Worm (Caenorhabditis elegans) whole organism, L1 larva: Measurements from ENCODE around the gene rpn-1.
A peak's percentile ranks its signal among the peaks of the same experiment; 100 is the strongest.

ENCODE experiments used
- C04F5.9 ChIP-seq: sonication (generic microtip); optimal IDR thresholded peaks from 2 replicates; lab custom pipeline; 2016; ENCODE audit warnings: missing genetic modification characterization, missing compliant biosample characterization
- C16A3.4 ChIP-seq: fragments of 150-350 bp; optimal IDR thresholded peaks from 2 replicates; lab custom pipeline; 2014; ENCODE audit warnings: missing biosample characterization, missing genetic modification characterization
- Y116A8C.19 ChIP-seq: sonication (generic microtip); optimal IDR thresholded peaks from 2 replicates; lab custom pipeline; 2016; ENCODE audit warnings: missing compliant biosample characterization, missing genetic modification characterization, borderline replicate concordance
- alr-1 ChIP-seq: fragments of 200-800 bp; sonication (Bioruptor generic); optimal IDR thresholded peaks from 2 replicates; lab custom pipeline; 2018; ENCODE audit warnings: borderline replicate concordance, mild to moderate bottlenecking, missing genetic modification characterization, missing compliant biosample characterization
- aly-2 ChIP-seq: fragments of 150-350 bp; optimal IDR thresholded peaks from 2 replicates; lab custom pipeline; 2014; ENCODE audit warnings: missing biosample characterization, missing genetic modification characterization
- ama-1 ChIP-seq: fragments of 150-350 bp; optimal IDR thresholded peaks from 2 replicates; lab custom pipeline; 2014
- blmp-1 ChIP-seq: fragments of 150-350 bp; optimal IDR thresholded peaks from 2 replicates; lab custom pipeline; 2014; ENCODE audit warnings: missing biosample characterization, missing genetic modification characterization
- ceh-63 ChIP-seq: fragments of 200-800 bp; sonication (Bioruptor generic); optimal IDR thresholded peaks from 2 replicates; lab custom pipeline; 2018; ENCODE audit warnings: mild to moderate bottlenecking, missing genetic modification characterization, missing compliant biosample characterization
- ceh-8 ChIP-seq: fragments of 200-800 bp; sonication (Bioruptor generic); optimal IDR thresholded peaks from 2 replicates; lab custom pipeline; 2018; ENCODE audit warnings: mild to moderate bottlenecking, missing genetic modification characterization, moderate library complexity, missing compliant biosample characterization
- ceh-82 ChIP-seq, 3 experiments: fragments of 150-350 bp in 1 of 3; sonication (generic microtip) in 2 of 3; optimal IDR thresholded peaks; 2 replicates each; lab custom pipeline; 2014 to 2017; ENCODE audit warnings: missing biosample characterization in 3 of 3, missing genetic modification characterization in 3 of 3
- ceh-88 ChIP-seq: fragments of 200-800 bp; sonication (Bioruptor generic); IDR thresholded peaks from 2 replicates; pipeline ENCODE4 v1.3.6; 2022; ENCODE audit warnings: missing genetic modification characterization, missing compliant biosample characterization
- ces-1 ChIP-seq: fragments of 150-350 bp; optimal IDR thresholded peaks from 2 replicates; lab custom pipeline; 2014; ENCODE audit warnings: missing biosample characterization, missing genetic modification reagents, missing genetic modification characterization
- efl-1 ChIP-seq, 4 experiments: fragments of 150-350 bp; optimal IDR thresholded peaks in 3 of 4; peaks in 1 of 4; 1 replicate in 1 of 4; 2 replicates in 3 of 4; lab custom pipeline; 2014; ENCODE audit warnings: missing biosample characterization in 2 of 4, missing genetic modification characterization in 2 of 4, missing genetic modification reagents in 2 of 4
- efl-3 ChIP-seq: fragments of 200-800 bp; sonication (Bioruptor generic); optimal IDR thresholded peaks from 2 replicates; lab custom pipeline; 2018; ENCODE audit warnings: mild to moderate bottlenecking, missing genetic modification characterization, missing compliant biosample characterization
- elt-3 ChIP-seq, 6 experiments: fragments of 150-350 bp in 1 of 6; sonication (generic microtip); optimal IDR thresholded peaks; 2 replicates each; lab custom pipeline; 2017 to 2018; ENCODE audit warnings: missing biosample characterization in 6 of 6, missing genetic modification characterization in 6 of 6, inconsistent platforms in 1 of 6
- ets-5 ChIP-seq: fragments of 200-800 bp; sonication (Bioruptor generic); IDR thresholded peaks from 2 replicates; pipeline ENCODE4 v1.3.6; 2022; ENCODE audit warnings: missing genetic modification characterization, missing compliant biosample characterization
- fkh-10 ChIP-seq: sonication (generic microtip); optimal IDR thresholded peaks from 2 replicates; lab custom pipeline; 2017; ENCODE audit warnings: missing biosample characterization, missing genetic modification reagents, missing genetic modification characterization
- fos-1 ChIP-seq: fragments of 150-350 bp; optimal IDR thresholded peaks from 2 replicates; lab custom pipeline; 2014; ENCODE audit warnings: missing biosample characterization, missing genetic modification characterization
- isw-1 ChIP-seq: fragments of 200-800 bp; sonication (Bioruptor generic); IDR thresholded peaks from 2 replicates; pipeline ENCODE4 v1.3.6; 2022; ENCODE audit warnings: missing genetic modification characterization, missing compliant biosample characterization
- jun-1 ChIP-seq: fragments of 150-350 bp; optimal IDR thresholded peaks from 2 replicates; lab custom pipeline; 2014; ENCODE audit warnings: missing biosample characterization, missing genetic modification reagents, missing genetic modification characterization
- lin-13 ChIP-seq: fragments of 150-350 bp; optimal IDR thresholded peaks from 2 replicates; lab custom pipeline; 2014; ENCODE audit warnings: missing biosample characterization, missing genetic modification reagents, missing genetic modification characterization
- lin-14 ChIP-seq: fragments of 200-800 bp; sonication (Bioruptor generic); optimal IDR thresholded peaks from 2 replicates; lab custom pipeline; 2018; ENCODE audit warnings: mild to moderate bottlenecking, missing genetic modification characterization, moderate library complexity, missing compliant biosample characterization
- lir-3 ChIP-seq: sonication (generic microtip); optimal IDR thresholded peaks from 2 replicates; lab custom pipeline; 2016; ENCODE audit warnings: mild to moderate bottlenecking, missing genetic modification characterization, moderate library complexity, missing compliant biosample characterization; ENCODE audit not compliant: poor library complexity
- lsy-2 ChIP-seq, 2 experiments: fragments of 150-350 bp; optimal IDR thresholded peaks; 2 replicates each; lab custom pipeline; 2014; ENCODE audit warnings: missing biosample characterization in 2 of 2, missing genetic modification characterization in 2 of 2
- mdl-1 ChIP-seq, 2 experiments: fragments of 150-350 bp; optimal IDR thresholded peaks; 2 replicates each; lab custom pipeline; 2014 to 2017; ENCODE audit warnings: missing biosample characterization in 2 of 2, missing genetic modification characterization in 2 of 2, inconsistent platforms in 1 of 2
- nhr-19 ChIP-seq: fragments of 200-800 bp; sonication (Bioruptor generic); conservative IDR thresholded peaks from 2 replicates; pipeline ENCODE4 v1.3.6; 2022; ENCODE audit warnings: missing genetic modification characterization, missing compliant biosample characterization
- nhr-28 ChIP-seq: fragments of 150-350 bp; optimal IDR thresholded peaks from 2 replicates; lab custom pipeline; 2014; ENCODE audit warnings: missing biosample characterization, missing genetic modification characterization
- nhr-76 ChIP-seq: sonication (generic microtip); optimal IDR thresholded peaks from 2 replicates; lab custom pipeline; 2017; ENCODE audit warnings: missing biosample characterization, missing genetic modification characterization
- nhr-77 ChIP-seq: fragments of 150-350 bp; optimal IDR thresholded peaks from 2 replicates; lab custom pipeline; 2014; ENCODE audit warnings: missing biosample characterization, missing genetic modification characterization
- nhr-85 ChIP-seq: sonication (generic microtip); peaks from one replicate; lab custom pipeline; 2016; ENCODE audit warnings: missing genetic modification characterization, inconsistent platforms, missing compliant biosample characterization
- pag-3 ChIP-seq: sonication (generic microtip); optimal IDR thresholded peaks from 2 replicates; lab custom pipeline; 2017; ENCODE audit warnings: missing genetic modification characterization, mild to moderate bottlenecking, missing compliant biosample characterization, antibody characterized with exemption, borderline replicate concordance; ENCODE audit not compliant: insufficient read depth
- pqm-1 ChIP-seq: sonication (generic microtip); optimal IDR thresholded peaks from 3 replicates; lab custom pipeline; 2017; ENCODE audit warnings: missing biosample characterization, missing genetic modification characterization
- snu-23 ChIP-seq: sonication (generic microtip); optimal IDR thresholded peaks from 2 replicates; lab custom pipeline; 2016; ENCODE audit warnings: missing genetic modification characterization, missing compliant biosample characterization
- sptf-1 ChIP-seq: fragments of 150-350 bp; optimal IDR thresholded peaks from 2 replicates; lab custom pipeline; 2014; ENCODE audit warnings: missing biosample characterization, missing genetic modification characterization
- sup-37 ChIP-seq: fragments of 200-800 bp; sonication (Bioruptor generic); optimal IDR thresholded peaks from 2 replicates; lab custom pipeline; 2018; ENCODE audit warnings: mild to moderate bottlenecking, missing genetic modification characterization, missing compliant biosample characterization
- unc-62 ChIP-seq: fragments of 150-350 bp; optimal IDR thresholded peaks from 2 replicates; lab custom pipeline; 2014; ENCODE audit warnings: missing biosample characterization, missing genetic modification reagents, missing genetic modification characterization
- unc-86 ChIP-seq: sonication (generic microtip); optimal IDR thresholded peaks from 2 replicates; lab custom pipeline; 2016; ENCODE audit warnings: missing genetic modification characterization, missing compliant biosample characterization
- zag-1 ChIP-seq: fragments of 150-350 bp; optimal IDR thresholded peaks from 2 replicates; lab custom pipeline; 2014; ENCODE audit warnings: missing biosample characterization, missing genetic modification characterization
- zip-4 ChIP-seq: fragments of 200-800 bp; sonication (Bioruptor generic); optimal IDR thresholded peaks from 2 replicates; lab custom pipeline; 2018; ENCODE audit warnings: mild to moderate bottlenecking, missing genetic modification characterization, moderate library complexity, missing compliant biosample characterization

rpn-1 gene

DNA sequence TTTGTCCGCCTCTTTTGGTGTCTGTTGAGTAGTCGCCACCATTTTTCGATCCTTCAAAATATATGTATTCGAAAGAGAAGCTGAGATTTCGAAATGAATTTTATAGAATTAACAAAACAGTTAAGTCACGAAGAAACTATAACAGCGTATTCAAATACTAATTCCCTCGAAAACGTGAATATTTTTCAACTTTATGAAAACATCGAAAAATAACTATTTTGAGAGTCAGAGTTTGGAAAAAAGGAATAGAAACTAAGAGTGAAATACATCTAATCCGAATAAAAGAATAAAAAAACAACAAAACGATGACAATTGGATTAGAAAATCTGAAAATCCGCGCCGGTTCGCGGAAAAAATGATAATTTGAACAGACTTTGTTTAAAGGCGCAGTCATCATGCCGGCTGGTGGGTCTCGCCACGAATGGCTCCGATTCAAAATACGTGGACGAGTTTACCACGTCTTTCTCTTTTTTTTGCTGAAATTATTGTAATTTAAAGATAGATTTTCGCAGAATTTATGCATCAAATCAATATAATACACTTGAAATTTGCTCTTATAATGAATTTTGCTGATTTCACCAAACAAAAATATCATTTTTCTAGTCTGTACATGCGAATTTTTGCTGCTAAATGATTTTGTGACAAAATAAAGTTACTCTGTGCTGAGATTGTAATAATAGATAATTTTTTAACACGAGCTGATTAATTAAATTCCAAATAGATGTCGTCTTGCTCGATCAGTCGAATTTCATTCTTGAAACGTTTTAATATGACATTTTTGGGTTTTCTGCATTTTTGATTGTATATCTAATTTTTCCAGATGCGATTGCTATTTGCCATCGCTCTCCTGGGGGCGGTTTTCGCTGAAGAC, at the start of gene rpn-1, which contains the start of gene ribo-1 (continued):
- no peak for TF ChIP-seq nhr-77
- no peak for TF ChIP-seq pqm-1 (tag; lab: Kevin White, UChicago)
- no peak for TF ChIP-seq jun-1 (tag; lab: Kevin White, UChicago)
- TF ChIP-seq nhr-28 (tag; lab: Kevin White, UChicago): no peak
- no peak for TF ChIP-seq ceh-88
- TF ChIP-seq zag-1: no peak
- no peak for TF ChIP-seq lir-3 (tag; lab: Kevin White, UChicago)
- no peak for TF ChIP-seq pag-3 (tag; lab: Kevin White, UChicago)
- TF ChIP-seq C04F5.9 (tag; lab: Kevin White, UChicago): no peak
- TF ChIP-seq elt-3 (tag; optimal IDR thresholded peaks at IDR 0.05; lab: Kevin White, UChicago): no peak
- no peak for TF ChIP-seq ceh-82 (tag; optimal IDR thresholded peaks at IDR 0.05; lab: Kevin White, UChicago)
- no peak for TF ChIP-seq sptf-1 (tag; lab: Kevin White, UChicago)
- no peak for TF ChIP-seq zip-4 (GFP tag; lab: Kevin White, UChicago)
- no peak for TF ChIP-seq Y116A8C.19 (tag; lab: Kevin White, UChicago)
- no peak for TF ChIP-seq lin-13 (GFP tag; lab: Kevin White, UChicago)
- no peak for TF ChIP-seq ets-5 (GFP tag; lab: Robert Waterston, UW)
- TF ChIP-seq unc-62 (GFP tag; lab: Kevin White, UChicago): no peak
- no peak for TF ChIP-seq fos-1 (tag; lab: Kevin White, UChicago)
- no peak for TF ChIP-seq efl-3 (GFP tag; lab: Kevin White, UChicago)
- no peak for TF ChIP-seq C16A3.4 (tag; lab: Kevin White, UChicago)
- TF ChIP-seq nhr-85 (tag; lab: Kevin White, UChicago): no peak
- TF ChIP-seq isw-1 (GFP tag; lab: Robert Waterston, UW): peak; percentile 10; the same call in 1 of the 2 replicates
- TF ChIP-seq fkh-10 (GFP tag; lab: Kevin White, UChicago): no peak
- peak; percentile 48 to 53 for TF ChIP-seq efl-1 (optimal IDR thresholded peaks at IDR 0.05; lab: Kevin White, UChicago)
- peak; percentile 60 to 90 for TF ChIP-seq efl-1 (GFP tag; optimal IDR thresholded peaks at IDR 0.05 in 1 of 2; lab: Kevin White, UChicago)
- no peak for TF ChIP-seq ceh-63
- no peak for TF ChIP-seq ama-1 (lab: Kevin White, UChicago)
- TF ChIP-seq snu-23 (GFP tag; lab: Kevin White, UChicago): peak; percentile 40
- TF ChIP-seq nhr-76 (tag; lab: Kevin White, UChicago): no peak
- no peak for TF ChIP-seq sup-37
- no peak for TF ChIP-seq aly-2 (tag; lab: Kevin White, UChicago)
- no peak for TF ChIP-seq blmp-1 (tag; lab: Kevin White, UChicago)
- TF ChIP-seq nhr-19: no peak
- TF ChIP-seq unc-86 (tag; lab: Kevin White, UChicago): no peak

DNA sequence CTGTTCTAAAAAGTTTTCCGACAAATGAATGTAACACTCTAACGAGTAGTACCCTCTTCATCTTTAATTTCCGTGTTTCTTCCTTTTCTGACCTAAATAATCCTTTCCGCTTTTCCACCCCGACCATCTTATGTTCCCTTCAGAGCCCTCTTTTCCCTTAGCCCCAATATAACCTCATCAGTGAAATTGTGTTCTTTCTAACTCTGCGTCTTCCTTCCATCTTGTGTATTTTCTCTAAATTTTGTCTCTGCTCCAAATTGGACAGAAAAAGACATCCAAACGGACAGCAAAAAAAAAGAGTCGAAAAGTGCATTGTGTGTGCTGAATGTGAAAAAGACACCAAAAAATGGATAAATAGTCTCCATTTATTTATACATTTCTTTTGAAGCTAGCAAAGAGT, 49.8 kb upstream of the rpn-1 start:
- no peak for TF ChIP-seq alr-1 (tag; lab: Kevin White, UChicago)
- TF ChIP-seq ceh-8: no peak
- peak; percentile 37 for TF ChIP-seq zag-1
- TF ChIP-seq ces-1: peak; percentile 4
- TF ChIP-seq mdl-1 (tag; optimal IDR thresholded peaks at IDR 0.05; lab: Kevin White, UChicago): no peak
- TF ChIP-seq lin-14 (GFP tag; lab: Kevin White, UChicago): peak; percentile 78
- TF ChIP-seq C16A3.4 (tag; lab: Kevin White, UChicago): no peak
- peak in 1 of 3 experiments; percentile 16 for TF ChIP-seq ceh-82 (tag; optimal IDR thresholded peaks at IDR 0.05; lab: Kevin White, UChicago)
- peak; percentile 29 for TF ChIP-seq fkh-10 (GFP tag; lab: Kevin White, UChicago)
- peak in 1 of 2 experiments; percentile 17 for TF ChIP-seq lsy-2 (tag; optimal IDR thresholded peaks at IDR 0.05; lab: Kevin White, UChicago)
